Worm (Caenorhabditis elegans): ENCODE measurements around the gene F02A9.1.

ce11 chrIII:9071372-9071771, 6.2 kb downstream of the F02A9.1 start, which contains the start of gene lin-12:
- TF ChIP-seq blmp-1 (tag; optimal IDR thresholded peaks at IDR 0.05) (no peak), nhr-237 (tag; optimal IDR thresholded peaks at IDR 0.05) (no peak), elt-2 (tag; optimal IDR thresholded peaks at IDR 0.05) (no peak), pqm-1 (tag; optimal IDR thresholded peaks at IDR 0.05) (no peak), hpl-2 (GFP tag; optimal IDR thresholded peaks at IDR 0.05) (no peak), ztf-11 (tag; optimal IDR thresholded peaks at IDR 0.05) (no peak), skn-1 (tag; optimal IDR thresholded peaks at IDR 0.05) (no peak), nhr-12 (tag; optimal IDR thresholded peaks at IDR 0.05) (no peak), mep-1 (tag; optimal IDR thresholded peaks at IDR 0.05) (no peak), aly-2 (tag; optimal IDR thresholded peaks at IDR 0.05) (no peak)
